Fruit fly (Drosophila melanogaster) whole organism, adult: ENCODE results near the gene CG7367.
"Not testable (repeated sequence)": the region's sequence is repeated elsewhere in the genome, so short reads cannot be mapped to it uniquely, and the experiment has no call there.

ENCODE experiments used
- CG11617 ChIP-seq: fragments of 200-800 bp; sonication (Bioruptor generic); optimal IDR thresholded peaks from 2 replicates; lab custom pipeline; 2017; ENCODE audit warnings: mild to moderate bottlenecking, missing biosample characterization, missing genetic modification reagents, missing genetic modification characterization
- CG12768 ChIP-seq: fragments of 200-800 bp; sonication (Bioruptor generic); optimal IDR thresholded peaks from 2 replicates; lab custom pipeline; 2017; ENCODE audit warnings: missing biosample characterization, missing genetic modification characterization, mild to moderate bottlenecking, moderate library complexity, missing genetic modification reagents
- CG14711 ChIP-seq: fragments of 200-800 bp; sonication (Bioruptor generic); optimal IDR thresholded peaks from 2 replicates; lab custom pipeline; 2018; ENCODE audit warnings: missing biosample characterization, mild to moderate bottlenecking, missing genetic modification characterization, moderate library complexity
- CG33017 ChIP-seq: fragments of 200-800 bp; sonication (Bioruptor generic); optimal IDR thresholded peaks from 2 replicates; lab custom pipeline; 2018; ENCODE audit warnings: missing biosample characterization, mild to moderate bottlenecking, missing genetic modification characterization, moderate library complexity
- CG7045 ChIP-seq: fragments of 200-800 bp; sonication (Bioruptor generic); optimal IDR thresholded peaks from 2 replicates; lab custom pipeline; 2017; ENCODE audit warnings: missing biosample characterization, mild to moderate bottlenecking, missing genetic modification characterization
- CG7101 ChIP-seq: fragments of 200-800 bp; sonication (Bioruptor generic); optimal IDR thresholded peaks from 2 replicates; lab custom pipeline; 2018; ENCODE audit warnings: missing biosample characterization, mild to moderate bottlenecking, missing genetic modification characterization, moderate library complexity
- Clk ChIP-seq: fragments of 200-800 bp; sonication (Bioruptor generic); optimal IDR thresholded peaks from 2 replicates; lab custom pipeline; 2017; ENCODE audit warnings: missing biosample characterization, missing genetic modification characterization
- Crg-1 ChIP-seq: fragments of 200-800 bp; sonication (Bioruptor generic); optimal IDR thresholded peaks from 2 replicates; lab custom pipeline; 2016; ENCODE audit warnings: missing biosample characterization, missing genetic modification characterization
- Hr96 ChIP-seq: fragments of 200-800 bp; sonication (Bioruptor generic); optimal IDR thresholded peaks from 2 replicates; lab custom pipeline; 2016; ENCODE audit warnings: missing biosample characterization, missing genetic modification characterization
- Mnt ChIP-seq: fragments of 200-800 bp; sonication (Bioruptor generic); optimal IDR thresholded peaks from 2 replicates; lab custom pipeline; 2016; ENCODE audit warnings: missing biosample characterization, mild to moderate bottlenecking, missing genetic modification characterization
- bab1 ChIP-seq: fragments of 200-800 bp; sonication (Bioruptor generic); optimal IDR thresholded peaks from 3 replicates; lab custom pipeline; 2019; ENCODE audit warnings: missing biosample characterization, mild to moderate bottlenecking, missing genetic modification characterization, moderate library complexity
- cic ChIP-seq: fragments of 200-800 bp; sonication (Bioruptor generic); optimal IDR thresholded peaks from 2 replicates; lab custom pipeline; 2017; ENCODE audit warnings: missing biosample characterization, mild to moderate bottlenecking, missing genetic modification characterization, moderate library complexity
- cnc ChIP-seq, 2 experiments: fragments of >200 bp; optimal IDR thresholded peaks; 2 replicates each; lab custom pipeline; 2017
- kay ChIP-seq: fragments of 200-800 bp; sonication (Bioruptor generic); peaks from one replicate; lab custom pipeline; 2016; ENCODE audit warnings: missing biosample characterization, missing genetic modification characterization, borderline replicate concordance
- ovo ChIP-seq: fragments of 200-800 bp; sonication (Bioruptor generic); optimal IDR thresholded peaks from 2 replicates; lab custom pipeline; 2016; ENCODE audit warnings: missing biosample characterization, missing genetic modification characterization
- pad ChIP-seq: fragments of 200-800 bp; sonication (Bioruptor generic); optimal IDR thresholded peaks from 3 replicates; lab custom pipeline; 2017; ENCODE audit warnings: missing biosample characterization, missing genetic modification characterization, mild to moderate bottlenecking, moderate library complexity, missing genetic modification reagents
- tj ChIP-seq: fragments of 200-800 bp; sonication (Bioruptor generic); optimal IDR thresholded peaks from 3 replicates; lab custom pipeline; 2017; ENCODE audit warnings: missing biosample characterization, mild to moderate bottlenecking, missing genetic modification characterization, moderate library complexity

The CG7367 gene

DNA sequence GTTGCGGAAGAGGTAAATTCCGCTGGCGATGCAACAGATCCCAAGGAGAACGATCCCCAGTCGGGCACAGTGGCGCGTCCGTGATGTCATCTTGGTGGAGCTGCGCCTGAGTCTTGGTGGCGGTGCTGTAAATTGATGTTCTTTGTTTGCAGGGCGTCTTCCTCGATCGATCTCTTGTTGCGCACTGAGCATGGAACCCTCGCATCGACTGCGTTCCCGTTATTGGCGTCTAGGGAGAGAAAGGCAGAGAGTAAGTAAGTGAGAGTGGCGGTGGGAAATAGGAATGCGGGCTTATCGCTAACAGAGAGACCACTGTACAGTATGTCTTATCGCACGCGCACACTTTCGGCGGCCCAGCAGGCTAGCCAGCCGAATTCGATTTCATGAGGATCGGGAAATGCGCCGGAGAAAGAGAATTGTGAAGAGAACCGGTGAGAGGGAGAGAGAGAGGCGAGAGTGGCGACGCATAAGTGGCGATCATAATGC, 48.2 kb downstream of the CG7367 start:
- peak; percentile 27 for TF ChIP-seq cic (GFP tag; lab: Kevin White, UChicago)
- TF ChIP-seq Mnt = peak; percentile 61
- no peak for TF ChIP-seq kay (GFP tag; lab: Kevin White, UChicago)
- peak; percentile 80 for TF ChIP-seq ovo (GFP tag; lab: Kevin White, UChicago)

DNA sequence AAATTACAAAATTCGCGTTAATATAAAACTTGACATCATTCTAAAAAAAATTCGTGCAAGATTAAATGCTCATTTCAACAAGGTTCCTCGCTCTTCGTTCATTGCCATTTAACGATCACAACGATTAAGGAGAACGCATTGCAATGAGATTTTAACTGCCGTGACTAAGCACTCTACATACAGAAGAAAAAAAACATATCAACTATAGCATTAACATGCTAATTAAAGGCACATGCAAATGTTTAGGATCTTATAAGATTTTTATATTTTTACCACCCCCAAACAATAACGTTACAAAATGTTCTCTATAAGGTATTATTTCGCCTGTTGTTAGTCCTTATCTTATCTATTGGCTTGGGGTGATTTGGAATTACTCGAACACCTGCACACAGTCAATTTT, 48.9 kb downstream of the CG7367 start:
- TF ChIP-seq cnc (optimal IDR thresholded peaks at IDR 0.05; lab: Kevin White, UChicago) = peak in 1 of 2 experiments; percentile 62
- TF ChIP-seq pad (GFP tag; lab: Kevin White, UChicago) = no peak
- no peak for TF ChIP-seq Hr96 (GFP tag; lab: Kevin White, UChicago)

DNA sequence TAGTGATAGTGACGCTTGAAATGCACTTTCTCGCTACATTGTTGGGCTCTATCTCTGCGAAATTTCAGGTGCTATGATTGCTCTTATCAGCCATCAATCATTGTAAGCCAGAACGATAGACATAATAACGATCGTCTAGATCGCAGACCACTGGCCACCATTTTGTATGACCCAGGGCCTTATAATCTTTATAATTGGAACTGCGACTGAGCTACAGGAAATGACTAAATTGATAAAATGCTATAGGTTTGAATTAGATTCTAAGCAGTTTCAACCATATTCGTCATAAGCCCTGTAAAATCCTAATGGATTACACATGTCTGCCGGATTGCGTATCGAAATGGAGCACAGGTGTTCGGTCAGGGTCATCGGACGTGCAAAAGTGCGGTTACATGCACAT, 49.7 kb downstream of the CG7367 start:
- peak; percentile 1 for TF ChIP-seq Mnt
- peak; percentile 62 for TF ChIP-seq cic (GFP tag; lab: Kevin White, UChicago)
- no peak for TF ChIP-seq CG12768 (GFP tag; lab: Kevin White, UChicago)
- no peak for TF ChIP-seq CG11617 (GFP tag; lab: Kevin White, UChicago)
- TF ChIP-seq CG7101 (tag; lab: Kevin White, UChicago) = peak; percentile 20
- no peak for TF ChIP-seq Clk

DNA sequence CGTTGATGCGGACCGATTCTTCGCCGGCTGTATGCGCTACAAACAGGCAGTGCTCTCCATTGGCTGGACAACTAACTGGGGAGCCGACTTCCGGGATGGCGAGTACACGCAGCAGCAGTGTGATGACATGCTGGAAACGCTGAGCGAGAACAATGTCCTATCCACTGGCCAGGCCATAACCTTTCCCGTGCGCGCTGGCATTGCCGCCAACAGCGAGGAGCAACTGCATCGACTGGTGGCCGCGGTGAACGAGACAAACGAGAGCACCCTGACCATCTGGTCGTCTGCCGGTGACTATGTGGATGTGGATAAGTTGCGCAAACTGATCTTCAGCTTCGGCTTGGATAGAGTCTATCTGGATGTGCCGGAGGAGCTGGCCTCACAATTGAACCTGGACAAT, 53.4 kb downstream of the CG7367 start:
- TF ChIP-seq Clk (no peak), Mnt (no peak), ovo (GFP tag; lab: Kevin White, UChicago) (no peak), bab1 (GFP tag; lab: Kevin White, UChicago) (no peak), kay (GFP tag; lab: Kevin White, UChicago) (no peak), pad (GFP tag; lab: Kevin White, UChicago) (no peak), CG7045 (no peak), CG12768 (GFP tag; lab: Kevin White, UChicago) (no peak), cnc (optimal IDR thresholded peaks at IDR 0.05; lab: Kevin White, UChicago) (no peak)

- no peak for TF ChIP-seq CG7101 (tag; lab: Kevin White, UChicago)
- TF ChIP-seq CG11617 (GFP tag; lab: Kevin White, UChicago) = peak; percentile 29
- TF ChIP-seq CG14711 (tag; lab: Kevin White, UChicago) = peak; percentile 2
- peak; percentile 24 for TF ChIP-seq Crg-1
- peak; percentile 55 for TF ChIP-seq Mnt
- peak; percentile 27 for TF ChIP-seq tj
- TF ChIP-seq pad (GFP tag; lab: Kevin White, UChicago) = no peak
- TF ChIP-seq cic (GFP tag; lab: Kevin White, UChicago) = peak; percentile 62
- peak; percentile 1 for TF ChIP-seq Hr96 (GFP tag; lab: Kevin White, UChicago)
Measured at dm6 chr2L:7984889-7985514, 54.6 kb downstream of the CG7367 start.

- TF ChIP-seq cnc (optimal IDR thresholded peaks at IDR 0.05; lab: Kevin White, UChicago) = no peak
- no peak for TF ChIP-seq Clk
- TF ChIP-seq kay (GFP tag; lab: Kevin White, UChicago) = peak; percentile 90
- TF ChIP-seq Mnt = peak; percentile 89
- TF ChIP-seq CG33017 (tag; lab: Kevin White, UChicago) = peak; percentile 4
- TF ChIP-seq CG7101 (tag; lab: Kevin White, UChicago) = peak; percentile 3
- no peak for TF ChIP-seq CG12768 (GFP tag; lab: Kevin White, UChicago)
- TF ChIP-seq bab1 (GFP tag; lab: Kevin White, UChicago) = peak; percentile 12
Measured at dm6 chr2L:7984059-7984800, 55.4 kb downstream of the CG7367 start, which contains the start of gene Snoo. TSS of gene Snoo (minus strand) at chr2L:7984196.

dm6 chr2L:7983646-7984045, 55.9 kb downstream of the CG7367 start, which contains the start of gene CG7231:
TSS of gene CG7231 (plus strand) at chr2L:7983946.
- not testable (repeated sequence) for TF ChIP-seq CG7045; CG33017 (tag; lab: Kevin White, UChicago); ovo (GFP tag; lab: Kevin White, UChicago)
